Fruit fly (Drosophila melanogaster): ENCODE data around the gene CanA-14F.

The CanA-14F gene

DNA sequence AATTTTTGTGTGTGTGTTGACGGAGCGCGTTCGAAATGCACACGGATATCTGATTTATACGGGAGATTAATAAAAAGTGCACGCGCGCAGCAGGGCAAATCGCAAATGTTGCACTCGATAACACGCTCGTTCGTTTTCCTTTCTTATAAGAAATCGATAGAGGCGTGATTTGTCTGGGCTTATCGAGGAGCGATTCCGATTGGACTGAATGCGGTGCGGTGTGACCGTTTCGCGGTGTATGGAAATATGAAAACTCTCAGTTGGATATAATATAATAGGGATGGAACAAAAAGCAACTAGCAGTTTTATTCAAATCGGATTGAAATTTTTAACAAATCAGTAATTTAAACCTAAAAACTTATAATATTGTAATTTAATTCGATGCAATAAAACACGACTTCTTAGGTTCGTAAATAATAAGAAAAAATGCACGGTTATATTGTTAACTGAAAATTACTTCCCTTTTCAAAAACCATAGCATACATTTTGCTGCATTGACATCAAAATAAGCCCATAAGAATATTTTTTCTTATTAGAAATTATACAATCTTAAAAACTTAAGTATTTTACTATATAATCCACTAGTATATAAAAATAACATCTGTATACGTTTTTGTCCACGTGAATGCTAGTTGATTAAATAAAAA, at the start of gene CanA-14F (continued):
- TF ChIP-seq dm (GFP tag; optimal IDR thresholded peaks at IDR 0.05) (no peak), psq (GFP tag; optimal IDR thresholded peaks at IDR 0.05) (no peak), CG12071 (GFP tag; optimal IDR thresholded peaks at IDR 0.05) (no peak), CG15269 (tag; optimal IDR thresholded peaks at IDR 0.05) (no peak), CG10431 (GFP tag; optimal IDR thresholded peaks at IDR 0.05) (no peak), Ets97D (GFP tag; optimal IDR thresholded peaks at IDR 0.05) (peak; percentile 9), Mad (GFP tag; optimal IDR thresholded peaks at IDR 0.05) (no peak), Sry-β (GFP tag; optimal IDR thresholded peaks at IDR 0.05) (no peak), CG17829 (tag; optimal IDR thresholded peaks at IDR 0.05) (no peak), CG11696 (GFP tag; IDR thresholded peaks at IDR 0.05) (no peak), az2 (GFP tag; optimal IDR thresholded peaks at IDR 0.05) (peak; percentile 4), CkIIα-i1 (GFP tag; IDR thresholded peaks at IDR 0.05) (no peak), hbn (GFP tag; IDR thresholded peaks at IDR 0.05; ENCODE audit: partially characterized antibody) (peak; percentile 52; the same call in 1 of the 2 replicates), CG4404 (GFP tag; IDR thresholded peaks at IDR 0.05) (no peak), sob (GFP tag; IDR thresholded peaks at IDR 0.05) (no peak), Nf-YB (GFP tag; optimal IDR thresholded peaks at IDR 0.05) (no peak), h (optimal IDR thresholded peaks at IDR 0.05) (no peak), sd (tag; optimal IDR thresholded peaks at IDR 0.05) (no peak), Atf6 (GFP tag; IDR thresholded peaks at IDR 0.05) (no peak), mld (GFP tag; IDR thresholded peaks at IDR 0.05; ENCODE audit: partially characterized antibody) (peak; percentile 65; the same call in 1 of the 3 replicates), crol (GFP tag; IDR thresholded peaks at IDR 0.05) (no peak), CG4424 (GFP tag; optimal IDR thresholded peaks at IDR 0.05) (no peak), CoRest (tag; optimal IDR thresholded peaks at IDR 0.05) (peak; percentile 22), ro (GFP tag; IDR thresholded peaks at IDR 0.05) (no peak), knrl (GFP tag; IDR thresholded peaks at IDR 0.05; ENCODE audit: partially characterized antibody) (peak; percentile 61; the same call in 2 of the 3 replicates), caup (GFP tag; optimal IDR thresholded peaks at IDR 0.05; ENCODE audit: severe bottlenecking) (no peak), gem (tag; optimal IDR thresholded peaks at IDR 0.05) (peak; percentile 19), CG6791 (GFP tag; IDR thresholded peaks at IDR 0.05; ENCODE audit: partially characterized antibody) (peak; percentile 79), CG10979 (tag; optimal IDR thresholded peaks at IDR 0.05) (no peak), cg (GFP tag; optimal IDR thresholded peaks at IDR 0.05) (no peak), pan (optimal IDR thresholded peaks at IDR 0.05) (no peak), pan (GFP tag; optimal IDR thresholded peaks at IDR 0.05 in 1 of 2, IDR thresholded peaks at IDR 0.05 in 1 of 2) (no peak), Hsf (GFP tag; optimal IDR thresholded peaks at IDR 0.05) (no peak), dan (GFP tag; IDR thresholded peaks at IDR 0.05) (no peak), CG10267 (tag; optimal IDR thresholded peaks at IDR 0.05) (no peak), gsb-n (tag; optimal IDR thresholded peaks at IDR 0.05) (no peak), Dek (tag; optimal IDR thresholded peaks at IDR 0.05) (peak; percentile 5), CG2120 (GFP tag; optimal IDR thresholded peaks at IDR 0.05) (peak; percentile 21), trh (GFP tag; optimal IDR thresholded peaks at IDR 0.05) (no peak), Aef1 (GFP tag; IDR thresholded peaks at IDR 0.05) (no peak), Hand (GFP tag; optimal IDR thresholded peaks at IDR 0.05) (no peak), sima (GFP tag; optimal IDR thresholded peaks at IDR 0.05) (no peak), CG2889 (GFP tag; IDR thresholded peaks at IDR 0.05) (no peak), HmgD (GFP tag; optimal IDR thresholded peaks at IDR 0.05) (no peak), Deaf1 (tag; optimal IDR thresholded peaks at IDR 0.05) (no peak), CG7963 (GFP tag; IDR thresholded peaks at IDR 0.05; ENCODE audit: partially characterized antibody) (0 out of 3 replicates have a peak, but pooled peaks have one; percentile 25), CG6654 (GFP tag; optimal IDR thresholded peaks at IDR 0.05) (no peak), Sry-δ (GFP tag; optimal IDR thresholded peaks at IDR 0.05) (peak; percentile 73), wor (GFP tag; IDR thresholded peaks at IDR 0.05) (no peak), CG10366 (GFP tag; IDR thresholded peaks at IDR 0.05) (no peak), CG9437 (GFP tag; optimal IDR thresholded peaks at IDR 0.05) (no peak)
